Fruit fly (Drosophila melanogaster): ENCODE results near the gene senju.

DNA sequence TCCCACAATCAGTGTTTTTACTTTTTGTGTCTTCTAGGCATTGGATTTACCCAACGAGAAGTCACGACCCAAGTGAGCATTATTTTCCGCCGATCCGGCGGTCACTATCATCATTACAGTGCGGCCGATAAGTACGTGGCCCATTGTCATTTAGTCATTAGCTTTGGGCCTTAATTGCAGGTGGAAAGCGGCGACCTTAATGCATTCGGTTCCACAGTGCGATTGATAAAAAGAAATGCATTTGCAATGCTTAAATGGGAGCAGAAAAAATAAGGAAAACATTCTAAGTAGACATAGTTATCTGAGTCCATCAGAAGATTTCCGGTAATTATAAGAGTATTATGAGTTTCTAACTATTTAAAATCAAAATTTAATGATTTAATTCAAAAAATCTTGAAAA is 39.5 kb downstream of the senju start:
- TF ChIP-seq CG12768 (GFP tag; optimal IDR thresholded peaks at IDR 0.05): peak; percentile 13
- no peak for TF ChIP-seq kay (GFP tag; ENCODE audit: borderline replicate concordance)
- no peak for TF ChIP-seq Hr96 (GFP tag; optimal IDR thresholded peaks at IDR 0.05)
- TF ChIP-seq CG11617 (GFP tag; optimal IDR thresholded peaks at IDR 0.05): no peak
- no peak for TF ChIP-seq toe (GFP tag; optimal IDR thresholded peaks at IDR 0.05)
- no peak for TF ChIP-seq CG7101 (tag; optimal IDR thresholded peaks at IDR 0.05)
- no peak for TF ChIP-seq Mnt (GFP tag; optimal IDR thresholded peaks at IDR 0.05)
- no peak for TF ChIP-seq tj (GFP tag; optimal IDR thresholded peaks at IDR 0.05)
- no peak for TF ChIP-seq ovo (GFP tag; optimal IDR thresholded peaks at IDR 0.05)
- no peak for TF ChIP-seq CG33017 (tag; optimal IDR thresholded peaks at IDR 0.05)
- TF ChIP-seq CG7045 (GFP tag; optimal IDR thresholded peaks at IDR 0.05): no peak
- no peak for TF ChIP-seq Crg-1 (GFP tag; optimal IDR thresholded peaks at IDR 0.05)
- no peak for TF ChIP-seq Clk (GFP tag; optimal IDR thresholded peaks at IDR 0.05)
